Worm (Caenorhabditis elegans): ENCODE measurements around the gene F11G11.5.
A peak's percentile ranks its signal among the peaks of the same experiment; 100 is the strongest.

The F11G11.5 gene

DNA sequence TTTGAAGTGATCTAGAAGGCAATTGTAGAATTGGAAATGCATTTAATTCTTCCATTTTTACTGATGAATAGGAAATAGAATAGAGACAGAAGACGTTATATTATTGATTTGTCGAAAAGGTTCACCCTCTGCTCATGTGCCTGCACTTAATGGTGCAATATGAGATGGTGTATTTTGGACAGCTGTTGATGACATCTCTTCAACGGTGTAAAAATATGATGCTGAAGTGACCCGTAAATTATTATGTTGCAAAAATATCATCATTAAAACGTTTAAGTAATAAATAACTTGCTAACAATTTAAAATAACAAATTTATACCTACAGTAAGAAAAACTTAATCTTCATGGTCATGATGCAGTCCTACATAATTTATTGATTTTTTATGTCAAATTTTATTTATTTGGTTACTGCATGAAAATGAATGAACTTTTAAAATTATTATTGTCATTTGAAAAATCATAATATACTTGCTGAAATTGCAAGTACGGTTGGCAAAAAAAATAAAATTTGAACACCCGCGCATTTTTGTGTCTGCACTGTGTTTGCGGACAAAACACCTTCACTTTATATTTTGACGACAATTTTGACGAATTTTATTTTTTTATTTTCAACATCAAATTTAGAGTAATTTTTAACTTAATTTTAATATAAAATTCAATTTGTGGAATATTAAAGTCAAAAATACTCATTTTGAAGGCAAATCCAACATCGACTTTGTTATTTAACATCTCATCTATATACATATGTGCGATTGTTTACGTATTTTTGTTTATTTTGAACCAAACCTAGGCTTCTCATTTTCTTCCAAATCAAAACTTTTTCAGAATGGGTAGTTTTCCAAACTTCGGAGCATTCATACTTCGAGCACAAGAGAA is 29.8 kb upstream of the F11G11.5 start, which contains the start of the genes fbxb-88 and tbck-1 (continued):
- peak; percentile 13 for TF ChIP-seq pag-3 (tag; optimal IDR thresholded peaks at IDR 0.05; ENCODE audit: borderline replicate concordance, insufficient read depth)
- TF ChIP-seq vab-15 (tag; optimal IDR thresholded peaks at IDR 0.05) = no peak
- no peak for TF ChIP-seq ceh-63 (GFP tag; optimal IDR thresholded peaks at IDR 0.05)
- peak; percentile 44 for TF ChIP-seq lin-39 (tag; optimal IDR thresholded peaks at IDR 0.05)
- no peak for TF ChIP-seq fos-1 (tag; optimal IDR thresholded peaks at IDR 0.05)
- peak; percentile 95 to 98 (median 97) for TF ChIP-seq dpl-1 (GFP tag; optimal IDR thresholded peaks at IDR 0.05)
- TF ChIP-seq nhr-84 (tag; optimal IDR thresholded peaks at IDR 0.05) = no peak
- no peak for TF ChIP-seq nhr-11 (tag; optimal IDR thresholded peaks at IDR 0.05)
- TF ChIP-seq pqm-1 (tag; optimal IDR thresholded peaks at IDR 0.05) = no peak
- TF ChIP-seq sptf-1 (tag; optimal IDR thresholded peaks at IDR 0.05) = no peak
- TF ChIP-seq lsy-2 (tag; optimal IDR thresholded peaks at IDR 0.05) = peak; percentile 70 to 82
- TF ChIP-seq nhr-85 (tag) = peak; percentile 80
- TF ChIP-seq ceh-88 (GFP tag; IDR thresholded peaks at IDR 0.05) = no peak
- peak in 2 of 3 experiments; percentile 53 to 62 for TF ChIP-seq ceh-82 (tag; optimal IDR thresholded peaks at IDR 0.05)
- peak in 1 of 2 experiments; percentile 14 for TF ChIP-seq ztf-11 (tag; optimal IDR thresholded peaks at IDR 0.05)
- TF ChIP-seq sox-4 (tag; optimal IDR thresholded peaks at IDR 0.05) = no peak
- peak; percentile 55 for TF ChIP-seq rnt-1 (tag; optimal IDR thresholded peaks at IDR 0.05)
- TF ChIP-seq nhr-28 (tag; optimal IDR thresholded peaks at IDR 0.05) = no peak
- no peak for TF ChIP-seq nhr-77 (tag; optimal IDR thresholded peaks at IDR 0.05)
- TF ChIP-seq hpl-2 (GFP tag; optimal IDR thresholded peaks at IDR 0.05) = no peak
- TF ChIP-seq mab-9 (GFP tag; IDR thresholded peaks at IDR 0.05) = no peak
- TF ChIP-seq mep-1 (tag; optimal IDR thresholded peaks at IDR 0.05) = peak; percentile 67
- TF ChIP-seq mef-2 (tag; optimal IDR thresholded peaks at IDR 0.05) = no peak
- peak; percentile 94 for TF ChIP-seq F16B12.6 (tag; optimal IDR thresholded peaks at IDR 0.05)
- TF ChIP-seq ets-5 (GFP tag; IDR thresholded peaks at IDR 0.05) = no peak
- TF ChIP-seq unc-98 (GFP tag; IDR thresholded peaks at IDR 0.05) = no peak
- no peak for TF ChIP-seq ceh-90 (tag; optimal IDR thresholded peaks at IDR 0.05)
- TF ChIP-seq nhr-76 (tag; optimal IDR thresholded peaks at IDR 0.05) = no peak
- TF ChIP-seq hlh-4 (tag; optimal IDR thresholded peaks at IDR 0.05) = no peak
- no peak for TF ChIP-seq egl-13 (tag; optimal IDR thresholded peaks at IDR 0.05)
- no peak for TF ChIP-seq aly-2 (tag; optimal IDR thresholded peaks at IDR 0.05)
- TF ChIP-seq blmp-1 (tag; optimal IDR thresholded peaks at IDR 0.05) = peak; percentile 51
- peak; percentile 64 for TF ChIP-seq xbp-1 (tag; optimal IDR thresholded peaks at IDR 0.05)
- TF ChIP-seq efl-3 (GFP tag; optimal IDR thresholded peaks at IDR 0.05) = no peak
- no peak for TF ChIP-seq unc-30 (tag; optimal IDR thresholded peaks at IDR 0.05)
- TF ChIP-seq elt-2 (tag; optimal IDR thresholded peaks at IDR 0.05) = peak; percentile 51
- peak; percentile 30 for TF ChIP-seq unc-130 (tag; optimal IDR thresholded peaks at IDR 0.05)
- no peak for TF ChIP-seq tlp-1 (tag; optimal IDR thresholded peaks at IDR 0.05)
- TF ChIP-seq lin-15B (tag; optimal IDR thresholded peaks at IDR 0.05) = peak; percentile 21

DNA sequence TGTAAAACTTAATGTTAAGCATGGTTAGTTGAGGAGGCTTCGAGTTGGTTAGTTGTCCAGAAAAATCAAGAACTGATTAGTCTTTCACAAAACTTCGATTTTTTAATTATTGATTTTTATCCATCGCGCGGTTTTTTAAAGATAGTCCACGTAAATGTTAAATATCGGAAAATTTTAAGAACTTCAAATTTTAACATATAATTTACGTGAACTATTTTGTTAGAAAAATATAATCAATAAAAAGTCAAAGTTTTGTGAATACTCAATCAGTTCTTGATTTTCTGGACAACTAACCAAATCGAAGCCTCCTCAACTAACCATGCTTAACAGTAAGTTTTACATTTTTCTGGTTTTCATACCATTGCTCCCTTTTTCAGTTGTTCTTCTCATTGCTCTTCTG is 23.0 kb upstream of the F11G11.5 start, which contains the start of the genes C33F10.11 and C33F10.1:
Gene C33F10.11, minus strand, starts transcription at position 101 of the 400 bp plus-strand sequence.
Gene C33F10.1, plus strand, starts transcription at position 263 of the 400 bp plus-strand sequence.
- TF ChIP-seq fos-1 (tag; optimal IDR thresholded peaks at IDR 0.05) (no peak), rnt-1 (tag; optimal IDR thresholded peaks at IDR 0.05) (no peak), tbx-2 (tag; optimal IDR thresholded peaks at IDR 0.05) (no peak), lsy-2 (tag; optimal IDR thresholded peaks at IDR 0.05) (no peak), nhr-237 (tag; optimal IDR thresholded peaks at IDR 0.05) (no peak), lin-14 (GFP tag; optimal IDR thresholded peaks at IDR 0.05) (no peak), zag-1 (tag; optimal IDR thresholded peaks at IDR 0.05) (no peak), egl-27 (tag; optimal IDR thresholded peaks at IDR 0.05) (no peak), isw-1 (GFP tag; IDR thresholded peaks at IDR 0.05) (no peak), unc-62 (GFP tag; optimal IDR thresholded peaks at IDR 0.05) (no peak), F16B12.6 (tag; optimal IDR thresholded peaks at IDR 0.05) (no peak), fkh-10 (GFP tag; optimal IDR thresholded peaks at IDR 0.05) (no peak), nhr-28 (tag; optimal IDR thresholded peaks at IDR 0.05) (no peak), lir-3 (tag; optimal IDR thresholded peaks at IDR 0.05; ENCODE audit: poor library complexity) (no peak)
